Fruit fly (Drosophila melanogaster) whole organism, embryonic: ENCODE measurements around the gene CG6356.

Experiments used
- Adf1 ChIP-seq: fragments of 200-800 bp; sonication (Bioruptor generic); IDR thresholded peaks from 2 replicates; pipeline ENCODE4 v1.3.6; 2022; ENCODE audit warnings: missing biosample characterization, missing genetic modification characterization
- Bdp1 ChIP-seq: fragments of 200-800 bp; sonication (Bioruptor generic); optimal IDR thresholded peaks from 3 replicates; lab custom pipeline; 2016; ENCODE audit warnings: missing biosample characterization, missing genetic modification characterization
- CG10959 ChIP-seq: fragments of 200-800 bp; sonication (Bioruptor generic); IDR thresholded peaks from 2 replicates; pipeline ENCODE4 v1.3.6; 2022; ENCODE audit warnings: missing biosample characterization, missing genetic modification characterization
- CG10979 ChIP-seq: fragments of 200-800 bp; sonication (Bioruptor generic); optimal IDR thresholded peaks from 2 replicates; lab custom pipeline; 2018; ENCODE audit warnings: missing biosample characterization, mild to moderate bottlenecking, missing genetic modification characterization, moderate library complexity
- CG12391 ChIP-seq: fragments of 200-800 bp; sonication (Bioruptor generic); optimal IDR thresholded peaks from 3 replicates; lab custom pipeline; 2018; ENCODE audit warnings: missing biosample characterization, mild to moderate bottlenecking, missing genetic modification characterization, moderate library complexity
- CG15696 ChIP-seq: fragments of 200-800 bp; sonication (Bioruptor generic); optimal IDR thresholded peaks from 2 replicates; lab custom pipeline; 2019; ENCODE audit warnings: missing biosample characterization, mild to moderate bottlenecking, missing genetic modification characterization, moderate library complexity
- CG1647 ChIP-seq: fragments of 200-800 bp; sonication (Bioruptor generic); optimal IDR thresholded peaks from 3 replicates; lab custom pipeline; 2016; ENCODE audit warnings: missing biosample characterization, missing genetic modification characterization
- CG16813 ChIP-seq: fragments of 200-800 bp; sonication (Bioruptor generic); IDR thresholded peaks from 3 replicates; pipeline ENCODE4 v1.3.6; 2022; ENCODE audit warnings: missing biosample characterization, missing genetic modification characterization; ENCODE audit not compliant: partially characterized antibody
- CG16863 ChIP-seq: fragments of 200-800 bp; sonication (Bioruptor generic); optimal IDR thresholded peaks from 3 replicates; lab custom pipeline; 2016; ENCODE audit warnings: missing biosample characterization, missing genetic modification characterization
- CG17186 ChIP-seq: fragments of 200-800 bp; sonication (Bioruptor generic); optimal IDR thresholded peaks from 3 replicates; lab custom pipeline; 2017; ENCODE audit warnings: missing biosample characterization, missing genetic modification reagents, missing genetic modification characterization
- CG2129 ChIP-seq: fragments of 200-800 bp; sonication (Bioruptor generic); IDR thresholded peaks from 2 replicates; pipeline ENCODE4 v1.3.6; 2022; ENCODE audit warnings: missing biosample characterization, missing genetic modification characterization; ENCODE audit not compliant: partially characterized antibody
- CG2199 ChIP-seq: fragments of 200-800 bp; sonication (Bioruptor generic); IDR thresholded peaks from 3 replicates; pipeline ENCODE4 v1.3.6; 2022; ENCODE audit warnings: missing biosample characterization, missing genetic modification characterization
- CG3065 ChIP-seq: fragments of 200-800 bp; sonication (Bioruptor generic); optimal IDR thresholded peaks from 2 replicates; lab custom pipeline; 2016; ENCODE audit warnings: missing biosample characterization, missing genetic modification characterization
- CG34224 ChIP-seq: fragments of 200-800 bp; sonication (Bioruptor generic); IDR thresholded peaks from 3 replicates; pipeline ENCODE4 v1.3.6; 2022; ENCODE audit warnings: missing biosample characterization, missing genetic modification characterization; ENCODE audit not compliant: partially characterized antibody
- CG4820 ChIP-seq: fragments of 200-800 bp; sonication (Bioruptor generic); optimal IDR thresholded peaks from 3 replicates; lab custom pipeline; 2016; ENCODE audit warnings: missing biosample characterization, missing genetic modification characterization
- CG8290 ChIP-seq, 3 experiments: fragments of 200-800 bp; sonication (Bioruptor generic); optimal IDR thresholded peaks; 2 replicates each; lab custom pipeline; 2016 to 2019; ENCODE audit warnings: missing biosample characterization in 3 of 3, missing genetic modification characterization in 3 of 3, mild to moderate bottlenecking in 2 of 3, moderate library complexity in 1 of 3
- CG8388 ChIP-seq: fragments of 200-800 bp; sonication (Bioruptor generic); optimal IDR thresholded peaks from 2 replicates; lab custom pipeline; 2019; ENCODE audit warnings: missing biosample characterization, mild to moderate bottlenecking, missing genetic modification characterization, moderate library complexity
- Chrac-16 ChIP-seq: fragments of 200-800 bp; sonication (Bioruptor generic); optimal IDR thresholded peaks from 3 replicates; lab custom pipeline; 2016; ENCODE audit warnings: missing biosample characterization, missing genetic modification characterization
- CrebB ChIP-seq: fragments of 200-800 bp; sonication (Bioruptor generic); optimal IDR thresholded peaks from 3 replicates; lab custom pipeline; 2018; ENCODE audit warnings: missing biosample characterization, mild to moderate bottlenecking, missing genetic modification characterization
- Elba2 ChIP-seq: fragments of 200-800 bp; sonication (Bioruptor generic); optimal IDR thresholded peaks from 3 replicates; lab custom pipeline; 2016; ENCODE audit warnings: missing biosample characterization, missing genetic modification characterization
- Ets65A ChIP-seq: fragments of 200-800 bp; sonication (Bioruptor generic); peaks from one replicate; lab custom pipeline; 2016; ENCODE audit warnings: missing biosample characterization, missing genetic modification characterization
- Ets97D ChIP-seq: fragments of 200-800 bp; sonication (Bioruptor generic); optimal IDR thresholded peaks from 3 replicates; lab custom pipeline; 2016; ENCODE audit warnings: missing biosample characterization, missing genetic modification characterization
- Hsf ChIP-seq: fragments of 200-800 bp; sonication (Bioruptor generic); optimal IDR thresholded peaks from 3 replicates; lab custom pipeline; 2016; ENCODE audit warnings: missing biosample characterization, missing genetic modification characterization
- PHDP ChIP-seq: fragments of 200-800 bp; sonication (Bioruptor generic); optimal IDR thresholded peaks from 3 replicates; lab custom pipeline; 2018; ENCODE audit warnings: missing biosample characterization, mild to moderate bottlenecking, missing genetic modification characterization, moderate library complexity
- Six4 ChIP-seq: fragments of 200-800 bp; sonication (Bioruptor generic); optimal IDR thresholded peaks from 2 replicates; lab custom pipeline; 2016; ENCODE audit warnings: missing biosample characterization, missing genetic modification characterization
- Ssrp ChIP-seq: fragments of 200-800 bp; sonication (Bioruptor generic); optimal IDR thresholded peaks from 2 replicates; lab custom pipeline; 2018; ENCODE audit warnings: missing biosample characterization, mild to moderate bottlenecking, missing genetic modification characterization, moderate library complexity
- Usf ChIP-seq: fragments of 200-800 bp; sonication (Bioruptor generic); optimal IDR thresholded peaks from 2 replicates; lab custom pipeline; 2017; ENCODE audit warnings: missing genotype, missing biosample characterization, missing genetic modification characterization
- Vsx1 ChIP-seq: fragments of 200-800 bp; sonication (Bioruptor generic); optimal IDR thresholded peaks from 2 replicates; lab custom pipeline; 2017; ENCODE audit warnings: missing biosample characterization, mild to moderate bottlenecking, missing genetic modification characterization, missing genetic modification reagents
- ac ChIP-seq: fragments of 200-800 bp; sonication (Bioruptor generic); optimal IDR thresholded peaks from 3 replicates; lab custom pipeline; 2017; ENCODE audit warnings: missing biosample characterization, mild to moderate bottlenecking, missing genetic modification characterization
- dm ChIP-seq: fragments of 200-800 bp; sonication (Bioruptor generic); optimal IDR thresholded peaks from 3 replicates; lab custom pipeline; 2016; ENCODE audit warnings: missing biosample characterization, missing genetic modification characterization
- dpn ChIP-seq, 2 experiments: fragments of 200-800 bp; sonication (Bioruptor generic); optimal IDR thresholded peaks; 3 replicates each; lab custom pipeline; 2016; ENCODE audit warnings: missing biosample characterization in 2 of 2, missing genetic modification characterization in 2 of 2
- dysf ChIP-seq: fragments of 200-800 bp; sonication (Bioruptor generic); IDR thresholded peaks from 3 replicates; pipeline ENCODE4 v1.3.6; 2022; ENCODE audit warnings: missing biosample characterization, missing genetic modification characterization
- esg ChIP-seq: fragments of 200-800 bp; sonication (Bioruptor generic); conservative IDR thresholded peaks from 2 replicates; pipeline ENCODE4 v1.3.6; 2022; ENCODE audit warnings: missing biosample characterization, missing genetic modification characterization
- inv ChIP-seq: fragments of 200-800 bp; sonication (Bioruptor generic); IDR thresholded peaks from 2 replicates; pipeline ENCODE4 v1.3.6; 2022; ENCODE audit warnings: missing biosample characterization, missing genetic modification characterization; ENCODE audit not compliant: partially characterized antibody
- jumu ChIP-seq: fragments of 200-800 bp; sonication (Bioruptor generic); optimal IDR thresholded peaks from 3 replicates; lab custom pipeline; 2016; ENCODE audit warnings: missing biosample characterization, missing genetic modification characterization
- knrl ChIP-seq: fragments of 200-800 bp; sonication (Bioruptor generic); IDR thresholded peaks from 3 replicates; pipeline ENCODE4 v1.3.6; 2022; ENCODE audit warnings: missing biosample characterization, missing genetic modification characterization; ENCODE audit not compliant: partially characterized antibody
- lab ChIP-seq: fragments of 200-800 bp; sonication (Bioruptor generic); optimal IDR thresholded peaks from 3 replicates; lab custom pipeline; 2017; ENCODE audit warnings: missing biosample characterization, missing genetic modification characterization, mild to moderate bottlenecking, moderate library complexity, missing genetic modification reagents
- lov ChIP-seq, 2 experiments: fragments of 200-800 bp in 1 of 2; fragments of >200 bp in 1 of 2; sonication (Bioruptor generic) in 1 of 2; IDR thresholded peaks in 1 of 2; optimal IDR thresholded peaks in 1 of 2; 2 replicates in 1 of 2; 3 replicates in 1 of 2; pipeline versions ENCODE4 v1.3.6 to Lab custom; 2017 to 2022; ENCODE audit warnings: missing biosample characterization in 1 of 2, missing genetic modification characterization in 1 of 2
- mirr ChIP-seq: fragments of 200-800 bp; sonication (Bioruptor generic); optimal IDR thresholded peaks from 3 replicates; lab custom pipeline; 2018; ENCODE audit warnings: missing biosample characterization, mild to moderate bottlenecking, missing genetic modification characterization
- nau ChIP-seq: fragments of 200-800 bp; sonication (Bioruptor generic); optimal IDR thresholded peaks from 3 replicates; lab custom pipeline; 2017; ENCODE audit warnings: missing biosample characterization, mild to moderate bottlenecking, missing genetic modification characterization, missing genetic modification reagents
- oc ChIP-seq: fragments of 200-800 bp; sonication (Bioruptor generic); optimal IDR thresholded peaks from 2 replicates; lab custom pipeline; 2018; ENCODE audit warnings: missing biosample characterization, mild to moderate bottlenecking, missing genetic modification characterization, moderate library complexity
- odd ChIP-seq: fragments of 200-800 bp; sonication (Bioruptor generic); optimal IDR thresholded peaks from 2 replicates; lab custom pipeline; 2017; ENCODE audit warnings: missing biosample characterization, mild to moderate bottlenecking, missing genetic modification characterization
- pho ChIP-seq: fragments of 200-800 bp; sonication (Bioruptor generic); optimal IDR thresholded peaks from 2 replicates; lab custom pipeline; 2016; ENCODE audit warnings: missing biosample characterization, missing genetic modification characterization
- ranshi ChIP-seq: fragments of 200-800 bp; sonication (Bioruptor generic); IDR thresholded peaks from 2 replicates; pipeline ENCODE4 v1.3.6; 2022; ENCODE audit warnings: missing biosample characterization, missing genetic modification characterization
- sob ChIP-seq: fragments of 200-800 bp; sonication (Bioruptor generic); IDR thresholded peaks from 2 replicates; pipeline ENCODE4 v1.3.6; 2022; ENCODE audit warnings: missing biosample characterization, missing genetic modification characterization
- tup ChIP-seq: fragments of 200-800 bp; sonication (Bioruptor generic); optimal IDR thresholded peaks from 2 replicates; lab custom pipeline; 2016; ENCODE audit warnings: missing biosample characterization, mild to moderate bottlenecking, missing genetic modification characterization, moderate library complexity
- vnd ChIP-seq: fragments of 200-800 bp; sonication (Bioruptor generic); IDR thresholded peaks from 3 replicates; pipeline ENCODE4 v1.3.6; 2022; ENCODE audit warnings: missing biosample characterization, missing genetic modification characterization; ENCODE audit not compliant: partially characterized antibody
- zen2 ChIP-seq: fragments of 200-800 bp; sonication (Bioruptor generic); IDR thresholded peaks from 3 replicates; pipeline ENCODE4 v1.3.6; 2022; ENCODE audit warnings: missing biosample characterization, missing genetic modification characterization; ENCODE audit not compliant: partially characterized antibody

CG6356 gene

DNA sequence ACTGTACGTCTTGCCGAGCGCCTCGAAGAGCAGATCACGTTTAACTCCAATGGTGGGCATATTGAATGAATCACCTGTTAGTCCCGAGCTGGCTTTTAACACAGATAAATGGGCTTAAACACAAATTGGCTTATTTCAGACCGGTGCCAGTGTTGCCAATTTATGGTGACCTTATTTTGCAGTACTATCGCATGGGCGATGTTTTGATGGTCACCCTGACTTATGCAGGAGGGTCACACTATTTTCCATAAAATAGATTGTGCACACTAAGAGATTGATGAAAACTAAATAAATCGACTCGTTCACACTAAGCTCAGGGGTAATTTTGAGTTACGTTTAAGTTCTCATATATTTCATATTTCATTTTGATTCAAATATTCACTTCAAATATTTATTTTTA lies 31.3 kb upstream of the CG6356 start, which contains the start of gene beta-PheRS (continued):
- TF ChIP-seq vnd, result peak; percentile 90
- peak; percentile 29 for TF ChIP-seq Chrac-16
- TF ChIP-seq Hsf (GFP tag; lab: Kevin White, UChicago), result peak; percentile 61
- TF ChIP-seq Vsx1, result no peak
- peak; percentile 86 for TF ChIP-seq CG8388 (GFP tag; lab: Kevin White, UChicago)
- TF ChIP-seq CG2199 (GFP tag; lab: Robert Waterston, UW), result peak; percentile 71; the same call in 1 of the 3 replicates
- peak; percentile 17 for TF ChIP-seq Usf (GFP tag; lab: Kevin White, UChicago)
- TF ChIP-seq CG10979 (tag; lab: Kevin White, UChicago), result peak; percentile 42
- peak; percentile 58 for TF ChIP-seq pho (GFP tag; lab: Kevin White, UChicago)
- peak; percentile 97 for TF ChIP-seq ranshi
- TF ChIP-seq CG17186 (GFP tag; lab: Kevin White, UChicago), result peak; percentile 53
- no peak for TF ChIP-seq tup (GFP tag; lab: Kevin White, UChicago)
- TF ChIP-seq ac, result no peak
- no peak for TF ChIP-seq odd (GFP tag; lab: Kevin White, UChicago)
- peak; percentile 63 for TF ChIP-seq CG2129 (GFP tag; lab: Robert Waterston, UW)
- TF ChIP-seq Ssrp (tag; lab: Kevin White, UChicago), result peak; percentile 23
- no peak for TF ChIP-seq mirr (GFP tag; lab: Kevin White, UChicago)
- no peak for TF ChIP-seq oc (tag; lab: Kevin White, UChicago)
- no peak for TF ChIP-seq nau (GFP tag; lab: Kevin White, UChicago)
- peak; percentile 92 for TF ChIP-seq knrl
- TF ChIP-seq jumu (GFP tag; lab: Kevin White, UChicago), result peak; percentile 53
- peak; percentile 47; the same call in 1 of the 2 replicates for TF ChIP-seq CG10959 (GFP tag; lab: Robert Waterston, UW)
- peak; percentile 78 for TF ChIP-seq dm (GFP tag; lab: Kevin White, UChicago)
- TF ChIP-seq PHDP (tag; lab: Kevin White, UChicago), result no peak
- peak; percentile 53 for TF ChIP-seq CrebB (tag; lab: Kevin White, UChicago)
- TF ChIP-seq CG3065, result peak; percentile 33
- TF ChIP-seq CG12391 (tag; lab: Kevin White, UChicago), result peak; percentile 76
- peak; percentile 93 for TF ChIP-seq CG16813 (GFP tag; lab: Robert Waterston, UW)
- TF ChIP-seq lab, result no peak
- peak; percentile 57 for TF ChIP-seq CG1647 (GFP tag; lab: Kevin White, UChicago)
- TF ChIP-seq sob, result peak; percentile 81
- TF ChIP-seq Elba2 (GFP tag; lab: Kevin White, UChicago), result peak; percentile 67
- 0 out of 2 replicates have a peak, but pooled peaks have one; percentile 29 for TF ChIP-seq esg (GFP tag; lab: Robert Waterston, UW)
- TF ChIP-seq CG34224 (GFP tag; lab: Robert Waterston, UW), result peak; percentile 91
- TF ChIP-seq CG4820 (GFP tag; lab: Kevin White, UChicago), result peak; percentile 31
- peak; percentile 29 for TF ChIP-seq Bdp1 (GFP tag; lab: Kevin White, UChicago)
- TF ChIP-seq inv (GFP tag; lab: Robert Waterston, UW), result peak; percentile 92
- TF ChIP-seq CG15696 (tag; lab: Kevin White, UChicago), result peak; percentile 22
- TF ChIP-seq Adf1 (GFP tag; lab: Robert Waterston, UW), result peak; percentile 59
- peak; percentile 94 for TF ChIP-seq Ets65A (GFP tag; lab: Kevin White, UChicago)
- TF ChIP-seq dpn (GFP tag; optimal IDR thresholded peaks at IDR 0.05; lab: Kevin White, UChicago), result peak; percentile 71 to 72
- no peak for TF ChIP-seq lov (optimal IDR thresholded peaks at IDR 0.05; lab: Kevin White, UChicago)
- TF ChIP-seq lov (GFP tag; IDR thresholded peaks at IDR 0.05; lab: Robert Waterston, UW), result 0 out of 3 replicates have a peak, but pooled peaks have one; percentile 31
- peak; percentile 13 for TF ChIP-seq CG16863
- TF ChIP-seq zen2 (GFP tag; lab: Robert Waterston, UW), result peak; percentile 89
- TF ChIP-seq dysf (GFP tag; lab: Robert Waterston, UW), result 0 out of 3 replicates have a peak, but pooled peaks have one; percentile 46
- peak; percentile 91 for TF ChIP-seq Ets97D (GFP tag; lab: Kevin White, UChicago)
- peak; percentile 13 for TF ChIP-seq Six4 (GFP tag; lab: Kevin White, UChicago)
- peak; percentile 88 for TF ChIP-seq CG8290 (GFP tag; optimal IDR thresholded peaks at IDR 0.05; lab: Kevin White, UChicago)
- peak in 1 of 2 experiments; percentile 80 for TF ChIP-seq CG8290 (tag; optimal IDR thresholded peaks at IDR 0.05; lab: Kevin White, UChicago)
